Fruit fly (Drosophila melanogaster) S2 (cell line): ENCODE results near the gene apn.

Experiments
- CG8478 ChIP-seq: fragments of >200 bp; optimal IDR thresholded peaks from 2 replicates; lab custom pipeline; 2018
- CTCF ChIP-seq, 2 experiments: fragments of >200 bp; optimal IDR thresholded peaks; 2 replicates each; lab custom pipeline; 2018

dm6 chr3R:13305318-13305899, 16.8 kb upstream of the apn start:
- TF ChIP-seq CG8478 (lab: Kevin White, UChicago) (no peak), CTCF (optimal IDR thresholded peaks at IDR 0.05; lab: Kevin White, UChicago) (no peak)
